Worm (Caenorhabditis elegans): ENCODE results near the gene F13H10.9.

DNA sequence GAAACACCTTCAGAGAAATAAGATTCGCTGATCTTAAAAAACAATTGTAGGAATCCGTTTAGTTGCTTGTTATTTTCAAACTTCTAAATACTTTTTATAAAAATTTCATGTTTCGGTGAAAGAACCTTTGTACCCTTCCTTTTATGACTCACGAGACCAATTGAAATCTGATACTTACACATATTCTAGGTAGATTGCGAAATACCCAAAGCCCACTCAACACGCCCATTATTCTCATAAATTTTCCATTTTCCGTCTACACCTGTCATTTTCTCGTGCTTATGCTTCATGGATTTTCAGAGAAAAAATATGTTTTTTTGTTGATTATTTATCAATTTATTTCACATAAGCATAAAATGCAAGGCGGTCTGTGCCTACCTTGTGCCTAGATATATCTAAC, 4.7 kb downstream of the F13H10.9 start:
- TF ChIP-seq nhr-90 (tag; optimal IDR thresholded peaks at IDR 0.05) (no peak), pha-4 (tag; optimal IDR thresholded peaks at IDR 0.05) (no peak), dpl-1 (GFP tag; optimal IDR thresholded peaks at IDR 0.05) (no peak), die-1 (tag; optimal IDR thresholded peaks at IDR 0.05) (no peak), lin-26 (GFP tag; IDR thresholded peaks at IDR 0.05) (no peak)
